Worm (Caenorhabditis elegans) whole organism, mixed stage, embryonic: ENCODE results near the gene sri-34.
"Not testable (repeated sequence)": the region's sequence is repeated elsewhere in the genome, so short reads cannot be mapped to it uniquely, and the experiment has no call there.

Experiments used
- blmp-1 ChIP-seq: fragments of 150-350 bp; optimal IDR thresholded peaks from 2 replicates; lab custom pipeline; 2014; ENCODE audit warnings: missing biosample characterization, missing genetic modification characterization
- ceh-83 ChIP-seq: fragments of 200-800 bp; sonication (Bioruptor generic); optimal IDR thresholded peaks from 2 replicates; lab custom pipeline; 2018; ENCODE audit warnings: mild to moderate bottlenecking, missing genetic modification characterization, missing compliant biosample characterization
- ces-1 ChIP-seq: fragments of 150-350 bp; optimal IDR thresholded peaks from 2 replicates; lab custom pipeline; 2014; ENCODE audit warnings: missing biosample characterization, missing genetic modification reagents, missing genetic modification characterization
- drap-1 ChIP-seq: fragments of 200-800 bp; sonication (Bioruptor generic); optimal IDR thresholded peaks from 3 replicates; lab custom pipeline; 2018; ENCODE audit warnings: mild to moderate bottlenecking, missing genetic modification characterization, missing compliant biosample characterization
- elt-3 ChIP-seq: fragments of 150-350 bp; optimal IDR thresholded peaks from 2 replicates; lab custom pipeline; 2014; ENCODE audit warnings: missing biosample characterization, missing genetic modification characterization
- lin-13 ChIP-seq: fragments of 150-350 bp; optimal IDR thresholded peaks from 2 replicates; lab custom pipeline; 2014; ENCODE audit warnings: missing biosample characterization, missing genetic modification characterization
- lin-32 ChIP-seq: fragments of 200-800 bp; sonication (Bioruptor generic); optimal IDR thresholded peaks from 2 replicates; lab custom pipeline; 2018; ENCODE audit warnings: mild to moderate bottlenecking, missing genetic modification characterization, missing compliant biosample characterization
- lsy-2 ChIP-seq: fragments of 150-350 bp; optimal IDR thresholded peaks from 2 replicates; lab custom pipeline; 2014; ENCODE audit warnings: missing biosample characterization, missing genetic modification characterization
- mab-5 ChIP-seq: fragments of 150-350 bp; optimal IDR thresholded peaks from 2 replicates; lab custom pipeline; 2014; ENCODE audit warnings: missing biosample characterization, missing genetic modification characterization
- mep-1 ChIP-seq: fragments of 150-350 bp; optimal IDR thresholded peaks from 2 replicates; lab custom pipeline; 2017; ENCODE audit warnings: missing biosample characterization, missing genetic modification reagents, missing genetic modification characterization, inconsistent platforms
- nhr-76 ChIP-seq: sonication (generic microtip); optimal IDR thresholded peaks from 2 replicates; lab custom pipeline; 2017; ENCODE audit warnings: missing biosample characterization, missing genetic modification characterization
- sem-2 ChIP-seq: fragments of 200-800 bp; sonication (Bioruptor generic); optimal IDR thresholded peaks from 2 replicates; lab custom pipeline; 2018; ENCODE audit warnings: mild to moderate bottlenecking, missing genetic modification characterization, missing compliant biosample characterization
- unc-62 ChIP-seq: fragments of 150-350 bp; optimal IDR thresholded peaks from 2 replicates; lab custom pipeline; 2014; ENCODE audit warnings: missing biosample characterization, missing genetic modification reagents, missing genetic modification characterization

ce11 chrII:3126741-3127140 lies 32.1 kb downstream of the sri-34 start, which contains the start of gene ins-31:
- not testable (repeated sequence) for TF ChIP-seq lin-32; ceh-83; unc-62 (GFP tag; lab: Kevin White, UChicago); mep-1 (tag; lab: Kevin White, UChicago); sem-2 (GFP tag; lab: Kevin White, UChicago); ces-1 (GFP tag; lab: Kevin White, UChicago); lin-13 (tag; lab: Kevin White, UChicago); nhr-76 (tag; lab: Kevin White, UChicago); elt-3; mab-5 (tag; lab: Kevin White, UChicago); blmp-1; drap-1 (GFP tag; lab: Kevin White, UChicago); lsy-2
